Worm (Caenorhabditis elegans) whole organism, L4 larva: Measurements from ENCODE around the gene T24H10.5.

ENCODE experiments used
- D1046.2 ChIP-seq: fragments of 200-800 bp; sonication (Bioruptor generic); IDR thresholded peaks from 2 replicates; pipeline ENCODE4 v1.3.6; 2022; ENCODE audit warnings: missing genetic modification characterization, missing compliant biosample characterization
- F10B5.3 ChIP-seq: sonication (generic microtip); optimal IDR thresholded peaks from 2 replicates; lab custom pipeline; 2016; ENCODE audit warnings: mild to moderate bottlenecking, missing genetic modification characterization, missing compliant biosample characterization
- F26F4.8 ChIP-seq: fragments of 200-800 bp; sonication (Bioruptor generic); conservative IDR thresholded peaks from 2 replicates; pipeline ENCODE4 v1.3.6; 2022; ENCODE audit warnings: missing genetic modification characterization, missing compliant biosample characterization
- F37D6.2 ChIP-seq: sonication (generic microtip); optimal IDR thresholded peaks from 2 replicates; lab custom pipeline; 2016; ENCODE audit warnings: mild to moderate bottlenecking, missing genetic modification characterization, missing compliant biosample characterization
- Y105C5A.15 ChIP-seq: fragments of 200-800 bp; sonication (Bioruptor generic); IDR thresholded peaks from 2 replicates; pipeline ENCODE4 v1.3.6; 2022; ENCODE audit warnings: missing genetic modification characterization, missing compliant biosample characterization
- Y5F2A.4 ChIP-seq: fragments of 200-800 bp; sonication (Bioruptor generic); optimal IDR thresholded peaks from 2 replicates; lab custom pipeline; 2018; ENCODE audit warnings: mild to moderate bottlenecking, missing genetic modification characterization, missing compliant biosample characterization
- Y75B8A.6 ChIP-seq: fragments of 200-800 bp; sonication (Bioruptor generic); IDR thresholded peaks from 2 replicates; pipeline ENCODE4 v1.3.6; 2022; ENCODE audit warnings: missing genetic modification reagents, missing genetic modification characterization, missing compliant biosample characterization
- ZK337.2 ChIP-seq: fragments of 200-800 bp; sonication (Bioruptor generic); IDR thresholded peaks from 2 replicates; pipeline ENCODE4 v1.3.6; 2022; ENCODE audit warnings: missing genetic modification reagents, missing genetic modification characterization, missing compliant biosample characterization
- ZK546.5 ChIP-seq, 2 experiments: sonication (generic microtip); optimal IDR thresholded peaks; 2 replicates each; lab custom pipeline; 2017; ENCODE audit warnings: missing biosample characterization in 2 of 2, missing genetic modification characterization in 2 of 2
- aha-1 ChIP-seq: fragments of 150-350 bp; peaks from one replicate; lab custom pipeline; 2014; ENCODE audit warnings: missing biosample characterization, missing genetic modification characterization
- ama-1 ChIP-seq: fragments of 150-350 bp; optimal IDR thresholded peaks from 2 replicates; lab custom pipeline; 2014; ENCODE audit warnings: inconsistent platforms, mixed read lengths
- arid-1 ChIP-seq: fragments of 200-800 bp; sonication (Bioruptor generic); conservative IDR thresholded peaks from 2 replicates; pipeline ENCODE4 v1.3.6; 2022; ENCODE audit warnings: missing genetic modification reagents, missing genetic modification characterization, missing compliant biosample characterization
- ceh-28 ChIP-seq: fragments of 150-350 bp; optimal IDR thresholded peaks from 2 replicates; lab custom pipeline; 2014; ENCODE audit warnings: missing biosample characterization, missing genetic modification reagents, missing genetic modification characterization
- ceh-44 ChIP-seq: fragments of 200-800 bp; sonication (Bioruptor generic); IDR thresholded peaks from 2 replicates; pipeline ENCODE4 v1.3.6; 2022; ENCODE audit warnings: missing genetic modification reagents, missing genetic modification characterization, missing compliant biosample characterization
- ceh-62 ChIP-seq: sonication (generic microtip); optimal IDR thresholded peaks from 2 replicates; lab custom pipeline; 2017; ENCODE audit warnings: missing biosample characterization, missing genetic modification characterization
- cey-2 ChIP-seq: sonication (generic microtip); optimal IDR thresholded peaks from 3 replicates; lab custom pipeline; 2017; ENCODE audit warnings: missing genetic modification characterization, mild to moderate bottlenecking, missing compliant biosample characterization, antibody characterized with exemption, borderline replicate concordance; ENCODE audit not compliant: insufficient read depth
- ctbp-1 ChIP-seq: fragments of 200-800 bp; sonication (Bioruptor generic); IDR thresholded peaks from 2 replicates; pipeline ENCODE4 v1.3.6; 2022; ENCODE audit warnings: missing genetic modification reagents, missing genetic modification characterization, missing compliant biosample characterization
- daf-16 ChIP-seq, 3 experiments: sonication (generic microtip); optimal IDR thresholded peaks; 2 replicates each; lab custom pipeline; 2016 to 2017; ENCODE audit warnings: missing genetic modification characterization in 3 of 3, missing genetic modification reagents in 3 of 3, mild to moderate bottlenecking in 2 of 3, missing compliant biosample characterization in 2 of 3, missing biosample characterization in 1 of 3, moderate library complexity in 1 of 3
- daf-8 ChIP-seq: fragments of 200-800 bp; sonication (Bioruptor generic); IDR thresholded peaks from 2 replicates; pipeline ENCODE4 v1.3.6; 2022; ENCODE audit warnings: missing genetic modification characterization, missing compliant biosample characterization
- egl-27 ChIP-seq: sonication (generic microtip); optimal IDR thresholded peaks from 3 replicates; lab custom pipeline; 2017; ENCODE audit warnings: missing biosample characterization, missing genetic modification reagents, missing genetic modification characterization
- egl-43 ChIP-seq: fragments of 200-800 bp; sonication (Bioruptor generic); IDR thresholded peaks from 2 replicates; pipeline ENCODE4 v1.3.6; 2022; ENCODE audit warnings: missing genetic modification reagents, missing genetic modification characterization, missing compliant biosample characterization
- fkh-10 ChIP-seq: fragments of 150-350 bp; optimal IDR thresholded peaks from 2 replicates; lab custom pipeline; 2014; ENCODE audit warnings: missing biosample characterization, missing genetic modification reagents, missing genetic modification characterization
- fos-1 ChIP-seq: fragments of 150-350 bp; optimal IDR thresholded peaks from 2 replicates; lab custom pipeline; 2014; ENCODE audit warnings: missing biosample characterization, missing genetic modification characterization
- gei-8 ChIP-seq: fragments of 200-800 bp; sonication (Bioruptor generic); optimal IDR thresholded peaks from 2 replicates; lab custom pipeline; 2018; ENCODE audit warnings: mild to moderate bottlenecking, missing genetic modification characterization, missing compliant biosample characterization
- hif-1 ChIP-seq, 2 experiments: sonication (generic microtip); optimal IDR thresholded peaks; 2 replicates each; lab custom pipeline; 2016 to 2017; ENCODE audit warnings: missing compliant biosample characterization in 2 of 2, missing genetic modification characterization in 2 of 2, missing genetic modification reagents in 2 of 2, missing genotype in 2 of 2, mild to moderate bottlenecking in 1 of 2
- jun-1 ChIP-seq: fragments of 150-350 bp; optimal IDR thresholded peaks from 2 replicates; lab custom pipeline; 2014; ENCODE audit warnings: missing biosample characterization, missing genetic modification reagents, missing genetic modification characterization
- lim-7 ChIP-seq: fragments of 200-800 bp; sonication (Bioruptor generic); IDR thresholded peaks from 2 replicates; pipeline ENCODE4 v1.3.6; 2022; ENCODE audit warnings: missing genetic modification characterization, missing compliant biosample characterization
- lin-15B ChIP-seq: fragments of 150-350 bp; sonication (generic microtip); optimal IDR thresholded peaks from 3 replicates; lab custom pipeline; 2014; ENCODE audit warnings: missing biosample characterization, missing genetic modification characterization
- lin-29 ChIP-seq: fragments of 200-800 bp; sonication (Bioruptor generic); IDR thresholded peaks from 2 replicates; pipeline ENCODE4 v1.3.6; 2022; ENCODE audit warnings: missing genetic modification reagents, missing genetic modification characterization, missing compliant biosample characterization
- lsy-2 ChIP-seq, 2 experiments: fragments of 150-350 bp in 1 of 2; sonication (generic microtip) in 1 of 2; optimal IDR thresholded peaks; 2 replicates each; lab custom pipeline; 2014 to 2017; ENCODE audit warnings: missing biosample characterization in 2 of 2, missing genetic modification characterization in 2 of 2
- mep-1 ChIP-seq: fragments of 150-350 bp; sonication (generic microtip); optimal IDR thresholded peaks from 3 replicates; lab custom pipeline; 2014; ENCODE audit warnings: missing biosample characterization, missing genetic modification characterization
- mxl-3 ChIP-seq: fragments of 200-800 bp; sonication (Bioruptor generic); optimal IDR thresholded peaks from 2 replicates; lab custom pipeline; 2018; ENCODE audit warnings: mild to moderate bottlenecking, missing genetic modification characterization, missing compliant biosample characterization
- nhr-10 ChIP-seq: fragments of 150-350 bp; optimal IDR thresholded peaks from 2 replicates; lab custom pipeline; 2014; ENCODE audit warnings: missing biosample characterization, missing genetic modification characterization
- nhr-25 ChIP-seq: sonication (generic microtip); optimal IDR thresholded peaks from 2 replicates; lab custom pipeline; 2017; ENCODE audit warnings: missing genetic modification characterization, mild to moderate bottlenecking, missing compliant biosample characterization, antibody characterized with exemption, moderate library complexity, borderline replicate concordance; ENCODE audit not compliant: insufficient read depth
- nhr-28 ChIP-seq: fragments of 150-350 bp; optimal IDR thresholded peaks from 2 replicates; lab custom pipeline; 2014; ENCODE audit warnings: missing biosample characterization, missing genetic modification characterization
- nhr-41 ChIP-seq: fragments of 200-800 bp; sonication (Bioruptor generic); IDR thresholded peaks from 2 replicates; pipeline ENCODE4 v1.3.6; 2022; ENCODE audit warnings: missing genetic modification reagents, missing genetic modification characterization, missing compliant biosample characterization
- nhr-42 ChIP-seq: fragments of 200-800 bp; sonication (Bioruptor generic); IDR thresholded peaks from 2 replicates; pipeline ENCODE4 v1.3.6; 2022; ENCODE audit warnings: missing genetic modification characterization, missing compliant biosample characterization
- nhr-48 ChIP-seq: sonication (generic microtip); optimal IDR thresholded peaks from 2 replicates; lab custom pipeline; 2016; ENCODE audit warnings: mild to moderate bottlenecking, missing genetic modification characterization, missing compliant biosample characterization
- nhr-6 ChIP-seq: fragments of 150-350 bp; optimal IDR thresholded peaks from 2 replicates; lab custom pipeline; 2014; ENCODE audit warnings: missing biosample characterization, missing genetic modification characterization
- pha-4 ChIP-seq, 2 experiments: fragments of 150-350 bp in 1 of 2; fragments of 200-800 bp in 1 of 2; sonication (Bioruptor generic) in 1 of 2; IDR thresholded peaks in 1 of 2; optimal IDR thresholded peaks in 1 of 2; 2 replicates each; pipeline versions ENCODE4 v1.3.6 to Lab custom; 2014 to 2022; ENCODE audit warnings: missing genetic modification characterization in 2 of 2, missing genetic modification reagents in 2 of 2, missing biosample characterization in 1 of 2, missing compliant biosample characterization in 1 of 2
- php-3 ChIP-seq: fragments of 200-800 bp; sonication (Bioruptor generic); IDR thresholded peaks from 2 replicates; pipeline ENCODE4 v1.3.6; 2022; ENCODE audit warnings: missing genetic modification reagents, missing genetic modification characterization, missing compliant biosample characterization
- rbr-2 ChIP-seq: sonication (generic microtip); optimal IDR thresholded peaks from 2 replicates; lab custom pipeline; 2016; ENCODE audit warnings: missing genotype, missing genetic modification characterization, missing compliant biosample characterization
- saeg-2 ChIP-seq: fragments of 200-800 bp; sonication (Bioruptor generic); IDR thresholded peaks from 2 replicates; pipeline ENCODE4 v1.3.6; 2022; ENCODE audit warnings: missing genetic modification reagents, missing genetic modification characterization, missing compliant biosample characterization
- set-16 ChIP-seq: fragments of 200-800 bp; sonication (Bioruptor generic); IDR thresholded peaks from 2 replicates; pipeline ENCODE4 v1.3.6; 2022; ENCODE audit warnings: missing genetic modification reagents, missing genetic modification characterization, missing compliant biosample characterization
- skn-1 ChIP-seq: fragments of 150-350 bp; optimal IDR thresholded peaks from 2 replicates; lab custom pipeline; 2014; ENCODE audit warnings: missing biosample characterization, missing genetic modification characterization
- snpc-4 ChIP-seq: fragments of 150-350 bp; optimal IDR thresholded peaks from 2 replicates; lab custom pipeline; 2014; ENCODE audit warnings: missing biosample characterization, missing genetic modification characterization
- tra-1 ChIP-seq: fragments of 200-800 bp; sonication (Bioruptor generic); IDR thresholded peaks from 2 replicates; pipeline ENCODE4 v1.3.6; 2022; ENCODE audit warnings: missing genetic modification reagents, missing genetic modification characterization, missing compliant biosample characterization
- unc-130 ChIP-seq: sonication (generic microtip); optimal IDR thresholded peaks from 2 replicates; lab custom pipeline; 2016; ENCODE audit warnings: missing genetic modification reagents, missing genetic modification characterization, missing compliant biosample characterization
- unc-39 ChIP-seq: sonication (generic microtip); optimal IDR thresholded peaks from 2 replicates; lab custom pipeline; 2017; ENCODE audit warnings: missing biosample characterization, missing genetic modification characterization
- vab-7 ChIP-seq: fragments of 200-800 bp; sonication (Bioruptor generic); IDR thresholded peaks from 2 replicates; pipeline ENCODE4 v1.3.6; 2022; ENCODE audit warnings: missing genetic modification reagents, missing genetic modification characterization, missing compliant biosample characterization
- ztf-7 ChIP-seq: fragments of 150-350 bp; optimal IDR thresholded peaks from 2 replicates; lab custom pipeline; 2014; ENCODE audit warnings: missing biosample characterization, missing genetic modification characterization

Gene T24H10.5

ce11 chrII:9099017-9099416, 1.9 kb upstream of the T24H10.5 start, which contains the start of gene T24H10.1 (continued):
- TF ChIP-seq nhr-25 (tag; lab: Kevin White, UChicago) (peak; percentile 51), mep-1 (peak; percentile 77), ceh-28 (tag; lab: Kevin White, UChicago) (no peak), Y5F2A.4 (no peak), Y75B8A.6 (GFP tag; lab: Robert Waterston, UW) (no peak), pha-4 (GFP tag; IDR thresholded peaks at IDR 0.05; lab: Robert Waterston, UW) (no peak), pha-4 (tag; optimal IDR thresholded peaks at IDR 0.05; lab: Kevin White, UChicago) (peak; percentile 15), fkh-10 (GFP tag; lab: Kevin White, UChicago) (no peak), set-16 (GFP tag; lab: Robert Waterston, UW) (no peak), lin-15B (tag; lab: Kevin White, UChicago) (no peak), F26F4.8 (no peak), nhr-6 (peak; percentile 37), rbr-2 (peak; percentile 71), daf-16 (GFP tag; optimal IDR thresholded peaks at IDR 0.05; lab: Kevin White, UChicago) (no peak), daf-16 (tag; optimal IDR thresholded peaks at IDR 0.05; lab: Kevin White, UChicago) (peak; percentile 40), unc-39 (tag; lab: Kevin White, UChicago) (no peak), ama-1 (lab: Kevin White, UChicago) (peak; percentile 37), D1046.2 (GFP tag; lab: Robert Waterston, UW) (no peak), nhr-10 (tag; lab: Kevin White, UChicago) (no peak), lim-7 (GFP tag; lab: Robert Waterston, UW) (no peak), ceh-62 (no peak), fos-1 (tag; lab: Kevin White, UChicago) (no peak), lsy-2 (tag; optimal IDR thresholded peaks at IDR 0.05; lab: Kevin White, UChicago) (peak; percentile 14 to 82), hif-1 (tag; optimal IDR thresholded peaks at IDR 0.05; lab: Kevin White, UChicago) (no peak), ceh-44 (no peak), arid-1 (GFP tag; lab: Robert Waterston, UW) (peak; percentile 44; the same call in 1 of the 2 replicates), nhr-41 (GFP tag; lab: Robert Waterston, UW) (no peak), jun-1 (no peak), egl-27 (tag; lab: Kevin White, UChicago) (no peak), Y105C5A.15 (GFP tag; lab: Robert Waterston, UW) (no peak), nhr-42 (no peak), ztf-7 (no peak), lin-29 (GFP tag; lab: Robert Waterston, UW) (no peak), daf-8 (GFP tag; lab: Robert Waterston, UW) (no peak), nhr-28 (peak; percentile 10), saeg-2 (GFP tag; lab: Robert Waterston, UW) (no peak), aha-1 (tag; lab: Kevin White, UChicago) (no peak), cey-2 (tag; lab: Kevin White, UChicago) (no peak), mxl-3 (GFP tag; lab: Kevin White, UChicago) (peak; percentile 10), php-3 (GFP tag; lab: Robert Waterston, UW) (peak; percentile 14; the same call in 1 of the 2 replicates), ZK546.5 (tag; optimal IDR thresholded peaks at IDR 0.05; lab: Kevin White, UChicago) (no peak), unc-130 (GFP tag; lab: Kevin White, UChicago) (no peak), egl-43 (GFP tag; lab: Robert Waterston, UW) (no peak), F37D6.2 (tag; lab: Kevin White, UChicago) (peak; percentile 48), snpc-4 (tag; lab: Kevin White, UChicago) (no peak), ZK337.2 (GFP tag; lab: Robert Waterston, UW) (no peak), skn-1 (tag; lab: Kevin White, UChicago) (no peak), gei-8 (GFP tag; lab: Kevin White, UChicago) (no peak), F10B5.3 (tag; lab: Kevin White, UChicago) (peak; percentile 11), vab-7 (no peak), nhr-48 (tag; lab: Kevin White, UChicago) (peak; percentile 56), ctbp-1 (GFP tag; lab: Robert Waterston, UW) (peak; percentile 19; the same call in 1 of the 2 replicates), tra-1 (no peak)
